Worm (Caenorhabditis elegans): ENCODE data around the gene F53A9.7.

The F53A9.7 gene

DNA sequence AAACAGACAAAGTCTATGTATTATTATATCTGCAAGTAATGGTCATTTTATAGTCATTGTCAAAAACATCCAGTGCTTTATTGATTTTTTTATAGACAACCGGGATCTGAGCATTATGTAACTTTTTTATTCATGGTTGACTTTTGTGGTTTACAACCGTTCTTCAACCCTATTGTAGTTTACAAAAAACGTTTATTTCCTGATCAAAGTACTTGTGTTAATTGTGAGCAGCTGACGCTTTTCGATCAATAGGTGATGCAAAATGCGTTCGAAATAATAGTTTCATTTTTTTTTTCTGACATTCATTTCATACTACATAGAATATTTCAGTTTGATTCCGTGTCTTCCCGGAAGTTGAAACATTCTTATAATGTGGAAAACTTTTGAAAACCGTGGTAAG lies 44.0 kb downstream of the F53A9.7 start, which contains the start of the genes K09E2.2 and K09E2.3:
Gene K09E2.2 (plus strand): TSS at position 301 of the 400 bp plus-strand sequence.
Gene K09E2.3 (plus strand): TSS at position 325 of the 400 bp plus-strand sequence.
- no peak for TF ChIP-seq aptf-3 (GFP tag; IDR thresholded peaks at IDR 0.05)
- no peak for TF ChIP-seq F52B5.7 (tag; optimal IDR thresholded peaks at IDR 0.05)
- no peak for TF ChIP-seq nfyb-1 (GFP tag; IDR thresholded peaks at IDR 0.05)
- no peak for TF ChIP-seq lsy-27 (tag; optimal IDR thresholded peaks at IDR 0.05; ENCODE audit: borderline replicate concordance, insufficient read depth)
- no peak for TF ChIP-seq ceh-79 (tag; optimal IDR thresholded peaks at IDR 0.05)
- TF ChIP-seq ztf-6 (GFP tag; IDR thresholded peaks at IDR 0.05), result no peak
- TF ChIP-seq ZK185.1 (tag; optimal IDR thresholded peaks at IDR 0.05; ENCODE audit: poor library complexity, severe bottlenecking), result no peak
- no peak for TF ChIP-seq efl-1 (GFP tag; optimal IDR thresholded peaks at IDR 0.05)
- TF ChIP-seq lin-40 (tag; optimal IDR thresholded peaks at IDR 0.05), result no peak
- TF ChIP-seq bed-1 (GFP tag; IDR thresholded peaks at IDR 0.05), result no peak
- TF ChIP-seq lin-35 (GFP tag; optimal IDR thresholded peaks at IDR 0.05), result no peak
- TF ChIP-seq hlh-12 (tag; optimal IDR thresholded peaks at IDR 0.05), result no peak
- no peak for TF ChIP-seq nhr-80 (tag; optimal IDR thresholded peaks at IDR 0.05)
- TF ChIP-seq Y53F4B.3 (GFP tag; IDR thresholded peaks at IDR 0.05), result no peak
- TF ChIP-seq nfya-1 (tag; optimal IDR thresholded peaks at IDR 0.05; ENCODE audit: borderline replicate concordance, insufficient read depth), result no peak
- TF ChIP-seq C17E4.6 (GFP tag; IDR thresholded peaks at IDR 0.05), result no peak

All from whole organism, young adult.